Fruit fly (Drosophila melanogaster) whole organism: ENCODE data around the gene NANS.
"Not testable (repeated sequence)": the region's sequence is repeated elsewhere in the genome, so short reads cannot be mapped to it uniquely, and the experiment has no call there.

ENCODE experiments used
- CG8478 ChIP-seq: fragments of >200 bp; optimal IDR thresholded peaks from 2 replicates; lab custom pipeline; 2018; ENCODE audit warnings: inconsistent platforms
- Dll ChIP-seq: fragments of >200 bp; optimal IDR thresholded peaks from 2 replicates; lab custom pipeline; 2017
- EcR ChIP-seq, 2 experiments: fragments of >200 bp; optimal IDR thresholded peaks; 2 replicates each; lab custom pipeline; 2017; ENCODE audit warnings: missing biosample characterization in 2 of 2, missing genetic modification characterization in 2 of 2, missing genetic modification reagents in 2 of 2
- pan ChIP-seq: fragments of >200 bp; optimal IDR thresholded peaks from 2 replicates; lab custom pipeline; 2017
- psq ChIP-seq: fragments of >200 bp; optimal IDR thresholded peaks from 2 replicates; lab custom pipeline; 2017
- usp ChIP-seq: fragments of >200 bp; optimal IDR thresholded peaks from 2 replicates; lab custom pipeline; 2017; ENCODE audit warnings: missing biosample characterization, missing genetic modification characterization, mixed read lengths

The NANS gene

DNA sequence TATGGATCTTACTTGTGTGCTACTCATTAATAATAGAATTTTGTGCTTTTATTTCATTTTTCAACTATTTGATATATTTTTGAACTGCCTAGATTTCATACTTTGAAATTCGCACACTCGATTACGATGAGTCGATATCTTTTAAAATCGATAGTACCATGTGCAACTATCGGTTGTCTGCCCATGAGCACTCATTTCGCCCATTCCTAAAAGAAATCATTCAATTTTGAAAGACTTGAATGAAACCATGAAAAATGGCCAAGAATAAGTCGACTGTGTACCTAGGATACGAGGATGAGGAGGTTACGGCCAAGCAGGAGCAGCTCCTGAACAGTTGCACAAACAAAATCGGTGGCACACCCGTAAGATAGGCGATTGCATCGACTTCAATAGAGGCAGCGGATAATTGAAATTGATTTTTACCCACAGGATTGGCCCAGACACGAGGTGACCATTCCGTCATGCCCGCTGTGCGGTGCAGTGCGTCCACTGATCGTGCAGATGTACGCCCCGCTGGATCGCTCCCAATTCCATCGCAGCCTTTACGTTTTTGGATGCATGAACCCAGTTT is 30.1 kb downstream of the NANS start, which contains the start of gene trus:
trus (plus strand) TSS at position 204 of the 571 bp plus-strand sequence.
- no peak for TF ChIP-seq CG8478 (lab: Kevin White, UChicago)
- no peak for TF ChIP-seq EcR (GFP tag; optimal IDR thresholded peaks at IDR 0.05; lab: Kevin White, UChicago)
- TF ChIP-seq Dll, result no peak
- TF ChIP-seq usp, result no peak
- no peak for TF ChIP-seq psq
- TF ChIP-seq pan (lab: Kevin White, UChicago), result no peak

DNA sequence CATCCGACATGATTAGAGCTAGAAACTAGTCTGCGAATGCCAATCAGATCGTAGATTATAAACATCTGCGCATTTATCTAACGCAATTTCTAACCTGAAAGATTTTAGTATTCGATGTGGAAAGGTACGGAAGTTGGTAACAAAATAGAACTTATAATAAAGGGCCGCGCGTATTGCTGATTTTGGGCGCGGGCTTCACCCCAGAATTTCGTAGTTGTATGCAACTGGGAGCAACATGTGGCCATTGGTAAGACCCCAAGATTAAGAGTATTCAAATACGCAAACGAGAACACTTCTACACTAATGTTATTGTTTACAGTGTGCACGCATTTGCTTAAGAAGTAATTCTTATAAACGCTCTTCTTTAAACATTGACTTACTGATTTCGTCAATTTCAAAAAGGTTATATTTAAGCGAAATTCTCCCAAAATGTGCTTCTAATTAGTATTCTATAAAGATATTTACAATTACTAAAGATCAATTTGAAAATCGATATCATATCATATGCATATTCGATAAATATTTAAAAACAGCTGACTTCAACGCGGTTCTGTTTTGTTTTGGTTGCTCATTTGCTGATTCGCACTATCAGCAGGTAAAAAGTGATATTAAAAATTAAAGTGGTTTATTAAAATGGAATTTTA is 33.6 kb downstream of the NANS start, which contains the start of the genes CG5961 and Polr3C:
CG5961 (minus strand) TSS at position 416 of the 644 bp plus-strand sequence.
Polr3C (plus strand) TSS at position 536 of the 644 bp plus-strand sequence.
- TF ChIP-seq Dll (no peak), EcR (GFP tag; optimal IDR thresholded peaks at IDR 0.05; lab: Kevin White, UChicago) (no peak), usp (no peak), pan (lab: Kevin White, UChicago) (no peak), psq (no peak), CG8478 (lab: Kevin White, UChicago) (no peak)

DNA sequence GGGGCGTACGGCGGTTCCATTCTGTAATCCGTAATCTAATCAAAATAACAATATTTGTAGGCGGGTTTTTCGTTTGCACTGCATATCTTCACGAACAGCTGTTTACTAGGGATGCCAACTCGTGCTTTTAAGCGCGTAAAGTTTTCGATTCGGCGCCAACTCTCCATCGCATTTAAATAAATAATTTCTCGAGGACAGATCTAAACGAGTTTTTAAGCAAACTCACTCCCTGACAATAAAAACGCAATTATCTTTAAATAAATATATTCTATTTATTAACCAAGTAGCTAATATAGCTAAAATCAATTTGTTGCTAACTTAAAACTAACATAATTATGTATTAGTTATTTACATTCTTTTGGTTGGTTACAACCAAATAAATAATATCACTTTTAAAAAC is 38.8 kb downstream of the NANS start, which contains the start of gene CG5608:
CG5608 (minus strand) TSS at position 101 of the 400 bp plus-strand sequence.
- not testable (repeated sequence) for TF ChIP-seq EcR (GFP tag; optimal IDR thresholded peaks at IDR 0.05; lab: Kevin White, UChicago); psq; CG8478 (lab: Kevin White, UChicago)

DNA sequence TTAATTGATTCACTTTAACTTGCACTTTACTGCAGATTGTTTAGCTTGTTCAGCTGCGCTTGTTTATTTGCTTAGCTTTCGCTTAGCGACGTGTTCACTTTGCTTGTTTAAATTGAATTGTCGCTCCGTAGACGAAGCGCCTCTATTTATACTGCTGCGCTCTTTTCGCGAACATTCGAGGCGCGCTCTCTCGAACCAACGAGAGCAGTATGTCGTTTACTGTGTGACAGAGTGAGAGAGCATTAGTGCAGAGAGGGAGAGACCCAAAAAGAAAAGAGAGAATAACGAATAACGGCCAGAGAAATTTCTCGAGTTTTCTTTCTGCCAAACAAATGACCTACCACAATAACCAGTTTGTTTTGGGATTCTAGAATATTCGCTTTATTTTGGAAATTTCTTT is 41.3 kb downstream of the NANS start, which contains the start of gene Hsp70Ba:
Hsp70Ba (minus strand) TSS at position 102 of the 400 bp plus-strand sequence.
- TF ChIP-seq pan (lab: Kevin White, UChicago); Dll; EcR (GFP tag; optimal IDR thresholded peaks at IDR 0.05; lab: Kevin White, UChicago): not testable (repeated sequence)
